Worm (Caenorhabditis elegans) whole organism, early embryonic: ENCODE results near the gene C16C8.27.

Experiments
- ama-1 ChIP-seq: fragments of 150-350 bp; optimal IDR thresholded peaks from 2 replicates; lab custom pipeline; 2014
- hmg-4 ChIP-seq: fragments of 200-800 bp; sonication (Bioruptor generic); optimal IDR thresholded peaks from 2 replicates; lab custom pipeline; 2018; ENCODE audit warnings: mild to moderate bottlenecking, missing genetic modification characterization, missing compliant biosample characterization
- tbx-11 ChIP-seq: fragments of 200-800 bp; sonication (Bioruptor generic); IDR thresholded peaks from 2 replicates; pipeline ENCODE4 v1.3.6; 2022; ENCODE audit warnings: missing genetic modification characterization, missing compliant biosample characterization

DNA sequence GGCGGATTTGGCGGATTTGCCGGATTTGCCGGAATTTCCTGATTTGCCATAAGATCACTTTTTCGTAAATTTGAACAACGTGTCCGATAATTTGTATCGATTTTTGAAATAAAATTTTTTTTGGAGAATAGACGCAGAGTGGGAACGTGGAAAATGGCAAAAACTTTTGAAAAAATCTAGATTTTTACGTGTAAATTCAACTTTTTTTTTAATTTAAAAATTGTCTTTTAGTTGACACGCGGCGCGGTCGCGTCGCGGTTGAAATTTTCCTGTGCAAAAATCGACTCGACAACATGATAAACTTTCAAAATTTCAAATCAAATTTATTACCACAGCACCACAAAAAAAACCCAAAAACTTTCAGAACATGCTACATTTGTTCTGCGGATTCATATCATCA, 46.0 kb upstream of the C16C8.27 start, which contains the start of gene nep-20:
- TF ChIP-seq tbx-11 (GFP tag; lab: Robert Waterston, UW) (no peak), ama-1 (lab: Kevin White, UChicago) (no peak), hmg-4 (no peak)
